Fruit fly (Drosophila melanogaster) whole organism, embryonic: ENCODE results near the gene Blos4.

Experiments
- Bdp1 ChIP-seq: fragments of 200-800 bp; sonication (Bioruptor generic); optimal IDR thresholded peaks from 3 replicates; lab custom pipeline; 2016; ENCODE audit warnings: missing biosample characterization, missing genetic modification characterization
- CG10209 ChIP-seq: fragments of 200-800 bp; sonication (Bioruptor generic); optimal IDR thresholded peaks from 3 replicates; lab custom pipeline; 2017; ENCODE audit warnings: missing biosample characterization, mild to moderate bottlenecking, missing genetic modification characterization, missing genetic modification reagents
- CG14860 ChIP-seq: fragments of 200-800 bp; sonication (Bioruptor generic); IDR thresholded peaks from 3 replicates; pipeline ENCODE4 v1.3.6; 2022; ENCODE audit warnings: missing biosample characterization, missing genetic modification characterization; ENCODE audit not compliant: partially characterized antibody
- CG1602 ChIP-seq: fragments of 200-800 bp; sonication (Bioruptor generic); optimal IDR thresholded peaks from 3 replicates; lab custom pipeline; 2016; ENCODE audit warnings: missing biosample characterization, missing genetic modification characterization
- CG17361 ChIP-seq: fragments of 200-800 bp; sonication (Bioruptor generic); IDR thresholded peaks from 3 replicates; pipeline ENCODE4 v1.3.6; 2022; ENCODE audit warnings: missing biosample characterization, missing genetic modification characterization
- CG18262 ChIP-seq: fragments of 200-800 bp; optimal IDR thresholded peaks from 3 replicates; lab custom pipeline; 2019; ENCODE audit warnings: missing biosample characterization, mild to moderate bottlenecking, missing genetic modification characterization, moderate library complexity
- CG18599 ChIP-seq: fragments of 200-800 bp; sonication (Bioruptor generic); optimal IDR thresholded peaks from 3 replicates; lab custom pipeline; 2017; ENCODE audit warnings: missing biosample characterization, missing genetic modification characterization, mild to moderate bottlenecking, moderate library complexity, missing genetic modification reagents
- CG2116 ChIP-seq: fragments of 200-800 bp; sonication (Bioruptor generic); optimal IDR thresholded peaks from 3 replicates; lab custom pipeline; 2018; ENCODE audit warnings: missing biosample characterization, mild to moderate bottlenecking, missing genetic modification characterization
- CG2120 ChIP-seq: fragments of 200-800 bp; sonication (Bioruptor generic); optimal IDR thresholded peaks from 3 replicates; lab custom pipeline; 2016; ENCODE audit warnings: missing biosample characterization, missing genetic modification characterization
- CG31224 ChIP-seq: fragments of 200-800 bp; sonication (Bioruptor generic); IDR thresholded peaks from 2 replicates; pipeline ENCODE4 v1.3.6; 2022; ENCODE audit warnings: missing biosample characterization, missing genetic modification characterization
- CG31441 ChIP-seq: fragments of 200-800 bp; sonication (Bioruptor generic); IDR thresholded peaks from 2 replicates; pipeline ENCODE4 v1.3.6; 2022; ENCODE audit warnings: missing biosample characterization, missing genetic modification characterization
- CG3163 ChIP-seq: fragments of 200-800 bp; sonication (Bioruptor generic); optimal IDR thresholded peaks from 3 replicates; lab custom pipeline; 2016; ENCODE audit warnings: missing biosample characterization, missing genetic modification characterization
- CG3847 ChIP-seq: fragments of 200-800 bp; sonication (Bioruptor generic); IDR thresholded peaks from 2 replicates; pipeline ENCODE4 v1.3.6; 2022; ENCODE audit warnings: missing biosample characterization, missing genetic modification characterization
- CG3995 ChIP-seq: fragments of 200-800 bp; sonication (Bioruptor generic); optimal IDR thresholded peaks from 3 replicates; lab custom pipeline; 2016; ENCODE audit warnings: missing biosample characterization, missing genetic modification characterization
- CG4404 ChIP-seq: fragments of 200-800 bp; sonication (Bioruptor generic); IDR thresholded peaks from 2 replicates; pipeline ENCODE4 v1.3.6; 2022; ENCODE audit warnings: missing biosample characterization, missing genetic modification characterization
- CG4730 ChIP-seq: fragments of 200-800 bp; sonication (Bioruptor generic); IDR thresholded peaks from 2 replicates; pipeline ENCODE4 v1.3.6; 2022; ENCODE audit warnings: missing biosample characterization, missing genetic modification characterization
- CG5245 ChIP-seq: fragments of 200-800 bp; sonication (Bioruptor generic); optimal IDR thresholded peaks from 3 replicates; lab custom pipeline; 2016; ENCODE audit warnings: missing biosample characterization, missing genetic modification characterization
- CG6765 ChIP-seq: fragments of 200-800 bp; sonication (Bioruptor generic); optimal IDR thresholded peaks from 3 replicates; lab custom pipeline; 2017; ENCODE audit warnings: missing biosample characterization, mild to moderate bottlenecking, missing genetic modification characterization
- CG7963 ChIP-seq: fragments of 200-800 bp; sonication (Bioruptor generic); IDR thresholded peaks from 3 replicates; pipeline ENCODE4 v1.3.6; 2022; ENCODE audit warnings: missing biosample characterization, missing genetic modification characterization; ENCODE audit not compliant: partially characterized antibody
- CG9609 ChIP-seq: fragments of 200-800 bp; sonication (Bioruptor generic); optimal IDR thresholded peaks from 3 replicates; lab custom pipeline; 2016; ENCODE audit warnings: missing biosample characterization, missing genetic modification characterization
- Deaf1 ChIP-seq: fragments of 200-800 bp; optimal IDR thresholded peaks from 3 replicates; lab custom pipeline; 2019; ENCODE audit warnings: missing biosample characterization, mild to moderate bottlenecking, missing genetic modification characterization, moderate library complexity
- Dll ChIP-seq: fragments of 200-800 bp; sonication (Bioruptor generic); IDR thresholded peaks from 4 replicates; pipeline ENCODE4 v1.3.6; 2022; ENCODE audit warnings: missing biosample characterization, missing genetic modification characterization; ENCODE audit not compliant: partially characterized antibody
- Doc3 ChIP-seq: fragments of 200-800 bp; sonication (Bioruptor generic); IDR thresholded peaks from 3 replicates; pipeline ENCODE4 v1.3.6; 2022; ENCODE audit warnings: missing biosample characterization, missing genetic modification characterization; ENCODE audit not compliant: partially characterized antibody
- Ets97D ChIP-seq: fragments of 200-800 bp; sonication (Bioruptor generic); optimal IDR thresholded peaks from 3 replicates; lab custom pipeline; 2016; ENCODE audit warnings: missing biosample characterization, missing genetic modification characterization
- GATAe ChIP-seq: fragments of 200-800 bp; sonication (Bioruptor generic); conservative IDR thresholded peaks from 2 replicates; pipeline ENCODE4 v1.3.6; 2022; ENCODE audit warnings: missing biosample characterization, missing genetic modification characterization
- Gug ChIP-seq: fragments of 200-800 bp; sonication (Bioruptor generic); IDR thresholded peaks from 4 replicates; pipeline ENCODE4 v1.3.6; 2022; ENCODE audit warnings: missing biosample characterization, missing genetic modification characterization
- HHEX ChIP-seq: fragments of 200-800 bp; sonication (Bioruptor generic); optimal IDR thresholded peaks from 3 replicates; lab custom pipeline; 2017; ENCODE audit warnings: missing biosample characterization, mild to moderate bottlenecking, missing genetic modification characterization, missing genetic modification reagents
- Mrtf ChIP-seq: fragments of 200-800 bp; sonication (Bioruptor generic); IDR thresholded peaks from 3 replicates; pipeline ENCODE4 v1.3.6; 2022; ENCODE audit warnings: missing biosample characterization, missing genetic modification characterization
- Myb ChIP-seq: fragments of 200-800 bp; sonication (Bioruptor generic); optimal IDR thresholded peaks from 2 replicates; lab custom pipeline; 2016; ENCODE audit warnings: missing biosample characterization, missing genetic modification characterization
- NK7.1 ChIP-seq: fragments of 200-800 bp; sonication (Bioruptor generic); optimal IDR thresholded peaks from 3 replicates; lab custom pipeline; 2016; ENCODE audit warnings: missing biosample characterization, missing genetic modification characterization
- Oaz ChIP-seq: fragments of 200-800 bp; sonication (Bioruptor generic); IDR thresholded peaks from 2 replicates; pipeline ENCODE4 v1.3.6; 2022; ENCODE audit warnings: missing biosample characterization, missing genetic modification characterization
- Optix ChIP-seq: fragments of 200-800 bp; sonication (Bioruptor generic); IDR thresholded peaks from 3 replicates; pipeline ENCODE4 v1.3.6; 2022; ENCODE audit warnings: missing biosample characterization, missing genetic modification characterization
- ab ChIP-seq: fragments of 200-800 bp; sonication (Bioruptor generic); optimal IDR thresholded peaks from 2 replicates; lab custom pipeline; 2016; ENCODE audit warnings: missing biosample characterization, missing genetic modification characterization
- bab2 ChIP-seq: fragments of 200-800 bp; sonication (Bioruptor generic); optimal IDR thresholded peaks from 2 replicates; lab custom pipeline; 2016; ENCODE audit warnings: missing biosample characterization, missing genetic modification characterization
- crp ChIP-seq, 2 experiments: fragments of 200-800 bp; sonication (Bioruptor generic); optimal IDR thresholded peaks; 2 replicates in 1 of 2; 3 replicates in 1 of 2; lab custom pipeline; 2017; ENCODE audit warnings: missing biosample characterization in 2 of 2, missing genetic modification characterization in 2 of 2, mild to moderate bottlenecking in 1 of 2, moderate library complexity in 1 of 2
- emc ChIP-seq: fragments of 200-800 bp; sonication (Bioruptor generic); optimal IDR thresholded peaks from 2 replicates; lab custom pipeline; 2016; ENCODE audit warnings: missing biosample characterization, missing genetic modification characterization
- hkb ChIP-seq, 2 experiments: fragments of 200-800 bp in 1 of 2; fragments of >200 bp in 1 of 2; sonication (Bioruptor generic) in 1 of 2; IDR thresholded peaks in 1 of 2; optimal IDR thresholded peaks in 1 of 2; 2 replicates each; pipeline versions ENCODE4 v1.3.6 to Lab custom; 2017 to 2022; ENCODE audit warnings: missing biosample characterization in 1 of 2, missing genetic modification characterization in 1 of 2
- inv ChIP-seq: fragments of 200-800 bp; sonication (Bioruptor generic); IDR thresholded peaks from 2 replicates; pipeline ENCODE4 v1.3.6; 2022; ENCODE audit warnings: missing biosample characterization, missing genetic modification characterization; ENCODE audit not compliant: partially characterized antibody
- jumu ChIP-seq: fragments of 200-800 bp; sonication (Bioruptor generic); optimal IDR thresholded peaks from 3 replicates; lab custom pipeline; 2016; ENCODE audit warnings: missing biosample characterization, missing genetic modification characterization
- ken ChIP-seq: fragments of 200-800 bp; sonication (Bioruptor generic); IDR thresholded peaks from 3 replicates; pipeline ENCODE4 v1.3.6; 2022; ENCODE audit warnings: missing biosample characterization, missing genetic modification characterization
- lov ChIP-seq, 2 experiments: fragments of 200-800 bp in 1 of 2; fragments of >200 bp in 1 of 2; sonication (Bioruptor generic) in 1 of 2; IDR thresholded peaks in 1 of 2; optimal IDR thresholded peaks in 1 of 2; 2 replicates in 1 of 2; 3 replicates in 1 of 2; pipeline versions ENCODE4 v1.3.6 to Lab custom; 2017 to 2022; ENCODE audit warnings: missing biosample characterization in 1 of 2, missing genetic modification characterization in 1 of 2
- maf-S ChIP-seq: fragments of 200-800 bp; sonication (Bioruptor generic); optimal IDR thresholded peaks from 2 replicates; lab custom pipeline; 2016; ENCODE audit warnings: missing biosample characterization, missing genetic modification characterization
- nerfin-1 ChIP-seq: fragments of 200-800 bp; sonication (Bioruptor generic); optimal IDR thresholded peaks from 3 replicates; lab custom pipeline; 2019; ENCODE audit warnings: missing biosample characterization, mild to moderate bottlenecking, missing genetic modification characterization, moderate library complexity
- otp ChIP-seq: fragments of 200-800 bp; sonication (Bioruptor generic); IDR thresholded peaks from 3 replicates; pipeline ENCODE4, ENCODE4 v1.3.6; 2022; ENCODE audit warnings: missing biosample characterization, missing genetic modification characterization
- pho ChIP-seq: fragments of 200-800 bp; sonication (Bioruptor generic); optimal IDR thresholded peaks from 2 replicates; lab custom pipeline; 2016; ENCODE audit warnings: missing biosample characterization, missing genetic modification characterization
- salm ChIP-seq: fragments of 200-800 bp; sonication (Bioruptor generic); optimal IDR thresholded peaks from 2 replicates; lab custom pipeline; 2018; ENCODE audit warnings: missing biosample characterization, mild to moderate bottlenecking, missing genetic modification characterization
- scrt ChIP-seq: fragments of 200-800 bp; sonication (Bioruptor generic); optimal IDR thresholded peaks from 2 replicates; lab custom pipeline; 2018; ENCODE audit warnings: missing biosample characterization, mild to moderate bottlenecking, missing genetic modification characterization, moderate library complexity
- sisA ChIP-seq: fragments of 200-800 bp; sonication (Bioruptor generic); IDR thresholded peaks from 2 replicates; pipeline ENCODE4 v1.3.6; 2022; ENCODE audit warnings: missing biosample characterization, missing genetic modification characterization
- trem ChIP-seq: fragments of 200-800 bp; optimal IDR thresholded peaks from 3 replicates; lab custom pipeline; 2019; ENCODE audit warnings: missing biosample characterization, mild to moderate bottlenecking, missing genetic modification characterization, moderate library complexity
- tx ChIP-seq: fragments of 200-800 bp; sonication (Bioruptor generic); optimal IDR thresholded peaks from 2 replicates; lab custom pipeline; 2016; ENCODE audit warnings: missing biosample characterization, missing genetic modification characterization
- usp ChIP-seq: fragments of >200 bp; optimal IDR thresholded peaks from 2 replicates; lab custom pipeline; 2017; ENCODE audit warnings: missing biosample characterization, missing genetic modification characterization

Blos4 gene

dm6 chr3L:10878842-10879241, at the start of gene Blos4, which contains the start of gene CG6418 (continued):
- TF ChIP-seq pho (GFP tag; lab: Kevin White, UChicago), result no peak
- TF ChIP-seq HHEX, result no peak
- TF ChIP-seq Ets97D (GFP tag; lab: Kevin White, UChicago), result peak; percentile 5
- no peak for TF ChIP-seq Deaf1 (tag; lab: Kevin White, UChicago)
- TF ChIP-seq CG9609 (GFP tag; lab: Kevin White, UChicago), result no peak
- no peak for TF ChIP-seq ken (GFP tag; lab: Robert Waterston, UW)
- no peak for TF ChIP-seq GATAe (GFP tag; lab: Robert Waterston, UW)
- no peak for TF ChIP-seq CG3163 (GFP tag; lab: Kevin White, UChicago)
- TF ChIP-seq CG4730 (GFP tag; lab: Robert Waterston, UW), result no peak
- no peak for TF ChIP-seq emc (GFP tag; lab: Kevin White, UChicago)
- no peak for TF ChIP-seq crp (GFP tag; optimal IDR thresholded peaks at IDR 0.05; lab: Kevin White, UChicago)
- TF ChIP-seq CG17361, result no peak
- TF ChIP-seq CG3995 (GFP tag; lab: Kevin White, UChicago), result no peak
- TF ChIP-seq Myb, result peak; percentile 49
- TF ChIP-seq maf-S, result no peak
- no peak for TF ChIP-seq CG31441 (GFP tag; lab: Robert Waterston, UW)
- TF ChIP-seq CG18599 (GFP tag; lab: Kevin White, UChicago), result no peak
- TF ChIP-seq sisA (GFP tag; lab: Robert Waterston, UW), result no peak
- TF ChIP-seq Dll (GFP tag; lab: Robert Waterston, UW), result peak; percentile 47; the same call in 1 of the 4 replicates
- TF ChIP-seq Gug (GFP tag; lab: Robert Waterston, UW), result no peak
- TF ChIP-seq CG7963 (GFP tag; lab: Robert Waterston, UW), result no peak
- TF ChIP-seq scrt, result peak; percentile 85
- no peak for TF ChIP-seq hkb (optimal IDR thresholded peaks at IDR 0.05; lab: Kevin White, UChicago)
- TF ChIP-seq hkb (GFP tag; IDR thresholded peaks at IDR 0.05; lab: Robert Waterston, UW), result no peak
- TF ChIP-seq Oaz, result no peak
- no peak for TF ChIP-seq CG18262 (tag; lab: Kevin White, UChicago)
- TF ChIP-seq otp (GFP tag; lab: Robert Waterston, UW), result no peak
- TF ChIP-seq CG14860, result 0 out of 3 replicates have a peak, but pooled peaks have one; percentile 41
- peak; percentile 2 for TF ChIP-seq jumu (GFP tag; lab: Kevin White, UChicago)
- TF ChIP-seq CG1602, result no peak
- TF ChIP-seq inv (GFP tag; lab: Robert Waterston, UW), result no peak
- TF ChIP-seq Doc3, result no peak
- no peak for TF ChIP-seq CG2120
- TF ChIP-seq bab2 (GFP tag; lab: Kevin White, UChicago), result no peak
- no peak for TF ChIP-seq nerfin-1 (tag; lab: Kevin White, UChicago)
- no peak for TF ChIP-seq ab (GFP tag; lab: Kevin White, UChicago)
- TF ChIP-seq CG6765 (GFP tag; lab: Kevin White, UChicago), result no peak
- no peak for TF ChIP-seq Optix (GFP tag; lab: Robert Waterston, UW)
- peak; percentile 43 for TF ChIP-seq trem (tag; lab: Kevin White, UChicago)
- no peak for TF ChIP-seq tx (GFP tag; lab: Kevin White, UChicago)
- TF ChIP-seq CG10209 (GFP tag; lab: Kevin White, UChicago), result no peak
- TF ChIP-seq NK7.1 (GFP tag; lab: Kevin White, UChicago), result no peak
- no peak for TF ChIP-seq CG5245 (GFP tag; lab: Kevin White, UChicago)
- TF ChIP-seq CG3847 (GFP tag; lab: Robert Waterston, UW), result peak; percentile 60
- TF ChIP-seq CG31224, result no peak
- TF ChIP-seq CG4404, result no peak
- TF ChIP-seq Bdp1, result no peak
- TF ChIP-seq CG2116 (GFP tag; lab: Kevin White, UChicago), result no peak
- no peak for TF ChIP-seq lov (optimal IDR thresholded peaks at IDR 0.05; lab: Kevin White, UChicago)
- no peak for TF ChIP-seq lov (GFP tag; IDR thresholded peaks at IDR 0.05; lab: Robert Waterston, UW)
- TF ChIP-seq salm (tag; lab: Kevin White, UChicago), result no peak
- TF ChIP-seq usp (GFP tag; lab: Kevin White, UChicago), result no peak
- TF ChIP-seq Mrtf (GFP tag; lab: Robert Waterston, UW), result no peak
